Worm (Caenorhabditis elegans) whole organism, L3 larva: ENCODE measurements around the gene pdr-1.

Experiments
- egl-5 ChIP-seq: fragments of 150-350 bp; optimal IDR thresholded peaks from 2 replicates; lab custom pipeline; 2017; ENCODE audit warnings: missing biosample characterization, missing genetic modification reagents, missing genetic modification characterization, inconsistent platforms
- elt-2 ChIP-seq: sonication (generic microtip); optimal IDR thresholded peaks from 2 replicates; lab custom pipeline; 2016; ENCODE audit warnings: missing genetic modification reagents, mild to moderate bottlenecking, missing genetic modification characterization, missing compliant biosample characterization
- nhr-25 ChIP-seq: sonication (generic microtip); optimal IDR thresholded peaks from 2 replicates; lab custom pipeline; 2017; ENCODE audit warnings: missing biosample characterization, missing genetic modification characterization
- nhr-76 ChIP-seq: fragments of 150-350 bp; sonication (generic microtip); optimal IDR thresholded peaks from 5 replicates; lab custom pipeline; 2014; ENCODE audit warnings: missing biosample characterization, missing genetic modification characterization
- tbx-2 ChIP-seq: sonication (generic microtip); optimal IDR thresholded peaks from 2 replicates; lab custom pipeline; 2016; ENCODE audit warnings: mild to moderate bottlenecking, missing genetic modification characterization, missing compliant biosample characterization
- zag-1 ChIP-seq: fragments of 150-350 bp; optimal IDR thresholded peaks from 2 replicates; lab custom pipeline; 2014; ENCODE audit warnings: missing biosample characterization, missing genetic modification characterization
- ztf-11 ChIP-seq: fragments of 150-350 bp; optimal IDR thresholded peaks from 2 replicates; lab custom pipeline; 2014; ENCODE audit warnings: missing biosample characterization, missing genetic modification characterization

DNA sequence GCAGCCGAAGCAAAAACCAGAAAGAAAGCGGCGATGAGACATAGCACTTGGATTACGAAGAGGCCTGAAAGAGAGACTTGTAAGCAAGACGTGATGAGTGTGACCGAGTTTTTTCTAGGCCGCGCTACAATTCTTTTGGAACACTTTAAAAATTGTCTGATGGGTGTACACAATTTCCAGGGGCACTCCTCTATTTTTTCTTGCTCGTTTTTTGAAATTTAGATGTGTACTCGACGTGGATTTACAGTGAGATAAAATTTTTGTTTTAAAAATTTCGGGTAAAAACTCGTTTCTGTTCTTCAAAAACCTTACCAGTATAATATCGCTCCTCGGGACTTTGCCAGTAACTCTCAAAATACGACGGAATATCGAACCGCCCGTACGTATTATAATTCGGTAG lies 41.6 kb upstream of the pdr-1 start:
- TF ChIP-seq elt-2 (tag; lab: Kevin White, UChicago) (no peak), tbx-2 (tag; lab: Kevin White, UChicago) (no peak), zag-1 (tag; lab: Kevin White, UChicago) (no peak), nhr-76 (tag; lab: Kevin White, UChicago) (no peak), nhr-25 (tag; lab: Kevin White, UChicago) (no peak), egl-5 (no peak), ztf-11 (tag; lab: Kevin White, UChicago) (no peak)
